Worm (Caenorhabditis elegans) whole organism, early embryonic: ENCODE data around the gene F38E1.6.

ENCODE experiments used
- F13C5.2 ChIP-seq: sonication (generic microtip); optimal IDR thresholded peaks from 2 replicates; lab custom pipeline; 2017; ENCODE audit warnings: mild to moderate bottlenecking, missing genetic modification characterization, inconsistent platforms, missing compliant biosample characterization
- ama-1 ChIP-seq: fragments of 150-350 bp; optimal IDR thresholded peaks from 2 replicates; lab custom pipeline; 2014
- flt-1 ChIP-seq: fragments of 200-800 bp; sonication (Bioruptor generic); IDR thresholded peaks from 2 replicates; pipeline ENCODE4 v1.3.6; 2022; ENCODE audit warnings: missing genetic modification characterization, missing compliant biosample characterization
- hmbx-1 ChIP-seq: sonication (generic microtip); optimal IDR thresholded peaks from 2 replicates; lab custom pipeline; 2016; ENCODE audit warnings: mild to moderate bottlenecking, missing genetic modification characterization, missing compliant biosample characterization
- hmg-4 ChIP-seq: fragments of 200-800 bp; sonication (Bioruptor generic); optimal IDR thresholded peaks from 2 replicates; lab custom pipeline; 2018; ENCODE audit warnings: mild to moderate bottlenecking, missing genetic modification characterization, missing compliant biosample characterization
- pes-1 ChIP-seq: fragments of 200-800 bp; sonication (Bioruptor generic); IDR thresholded peaks from 2 replicates; pipeline ENCODE4 v1.3.6; 2022; ENCODE audit warnings: missing genetic modification reagents, missing genetic modification characterization, missing compliant biosample characterization
- sea-1 ChIP-seq: fragments of 200-800 bp; sonication (Bioruptor generic); conservative IDR thresholded peaks from 2 replicates; pipeline ENCODE4 v1.3.6; 2022; ENCODE audit warnings: missing genetic modification characterization, missing compliant biosample characterization
- tbx-37 ChIP-seq: fragments of 200-800 bp; sonication (Bioruptor generic); conservative IDR thresholded peaks from 2 replicates; pipeline ENCODE4 v1.3.6; 2022; ENCODE audit warnings: missing genetic modification reagents, missing genetic modification characterization, missing compliant biosample characterization

DNA sequence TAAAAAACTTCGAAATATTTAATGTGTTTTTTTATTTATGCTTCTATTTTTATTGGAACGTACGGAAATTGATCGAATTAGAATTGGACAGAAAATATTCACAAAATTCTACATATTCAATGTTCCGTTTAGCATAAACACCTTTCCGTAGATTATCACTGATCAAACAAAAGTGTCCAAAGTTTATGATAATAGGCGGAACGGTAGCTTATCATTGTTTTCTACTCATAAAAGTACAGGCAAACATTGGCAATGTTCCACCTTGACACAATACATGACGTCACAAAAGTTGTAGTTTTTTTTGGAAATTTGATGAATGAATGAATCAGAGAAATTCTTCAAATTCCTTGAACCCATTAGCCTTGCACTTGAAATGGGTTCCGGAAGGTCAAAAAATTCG is 44.0 kb downstream of the F38E1.6 start:
- TF ChIP-seq F13C5.2 (tag; lab: Kevin White, UChicago) = no peak
- TF ChIP-seq hmbx-1 (tag; lab: Kevin White, UChicago) = no peak
- TF ChIP-seq hmg-4 (GFP tag; lab: Kevin White, UChicago) = no peak
- no peak for TF ChIP-seq ama-1
- no peak for TF ChIP-seq pes-1 (GFP tag; lab: Robert Waterston, UW)
- no peak for TF ChIP-seq flt-1
- no peak for TF ChIP-seq sea-1 (GFP tag; lab: Robert Waterston, UW)
- TF ChIP-seq tbx-37 = no peak
